Worm (Caenorhabditis elegans) whole organism, L1 larva: ENCODE data around the gene T28D9.4.

Experiments used
- C04F5.9 ChIP-seq: sonication (generic microtip); optimal IDR thresholded peaks from 2 replicates; lab custom pipeline; 2016; ENCODE audit warnings: missing genetic modification characterization, missing compliant biosample characterization
- F16B12.6 ChIP-seq: fragments of 150-350 bp; optimal IDR thresholded peaks from 2 replicates; lab custom pipeline; 2014; ENCODE audit warnings: missing biosample characterization, missing genetic modification characterization
- Y116A8C.19 ChIP-seq: sonication (generic microtip); optimal IDR thresholded peaks from 2 replicates; lab custom pipeline; 2016; ENCODE audit warnings: missing compliant biosample characterization, missing genetic modification characterization, borderline replicate concordance
- alr-1 ChIP-seq: fragments of 200-800 bp; sonication (Bioruptor generic); optimal IDR thresholded peaks from 2 replicates; lab custom pipeline; 2018; ENCODE audit warnings: borderline replicate concordance, mild to moderate bottlenecking, missing genetic modification characterization, missing compliant biosample characterization
- aly-2 ChIP-seq: fragments of 150-350 bp; optimal IDR thresholded peaks from 2 replicates; lab custom pipeline; 2014; ENCODE audit warnings: missing biosample characterization, missing genetic modification characterization
- ama-1 ChIP-seq: fragments of 150-350 bp; optimal IDR thresholded peaks from 2 replicates; lab custom pipeline; 2014
- blmp-1 ChIP-seq: fragments of 150-350 bp; optimal IDR thresholded peaks from 2 replicates; lab custom pipeline; 2014; ENCODE audit warnings: missing biosample characterization, missing genetic modification characterization
- ceh-90 ChIP-seq: sonication (generic microtip); optimal IDR thresholded peaks from 2 replicates; lab custom pipeline; 2016; ENCODE audit warnings: missing genetic modification characterization, missing compliant biosample characterization
- ces-1 ChIP-seq: fragments of 150-350 bp; optimal IDR thresholded peaks from 2 replicates; lab custom pipeline; 2014; ENCODE audit warnings: missing biosample characterization, missing genetic modification reagents, missing genetic modification characterization
- dpl-1 ChIP-seq, 3 experiments: fragments of 150-350 bp in 2 of 3; sonication (generic microtip) in 1 of 3; optimal IDR thresholded peaks; 2 replicates each; lab custom pipeline; 2014 to 2017; ENCODE audit warnings: missing biosample characterization in 3 of 3, missing genetic modification characterization in 3 of 3, missing genetic modification reagents in 3 of 3
- efl-1 ChIP-seq, 4 experiments: fragments of 150-350 bp; optimal IDR thresholded peaks in 3 of 4; peaks in 1 of 4; 1 replicate in 1 of 4; 2 replicates in 3 of 4; lab custom pipeline; 2014; ENCODE audit warnings: missing biosample characterization in 2 of 4, missing genetic modification characterization in 2 of 4, missing genetic modification reagents in 2 of 4
- elt-2 ChIP-seq: sonication (generic microtip); optimal IDR thresholded peaks from 2 replicates; lab custom pipeline; 2016; ENCODE audit warnings: missing genetic modification characterization, mild to moderate bottlenecking, inconsistent platforms, missing compliant biosample characterization, missing genetic modification reagents
- ets-5 ChIP-seq: fragments of 200-800 bp; sonication (Bioruptor generic); IDR thresholded peaks from 2 replicates; pipeline ENCODE4 v1.3.6; 2022; ENCODE audit warnings: missing genetic modification characterization, missing compliant biosample characterization
- fkh-4 ChIP-seq: sonication (generic microtip); optimal IDR thresholded peaks from 2 replicates; lab custom pipeline; 2016; ENCODE audit warnings: missing compliant biosample characterization, missing genetic modification characterization, borderline replicate concordance
- fkh-8 ChIP-seq: sonication (generic microtip); optimal IDR thresholded peaks from 2 replicates; lab custom pipeline; 2016; ENCODE audit warnings: mild to moderate bottlenecking, missing genetic modification characterization, missing compliant biosample characterization
- fos-1 ChIP-seq: fragments of 150-350 bp; optimal IDR thresholded peaks from 2 replicates; lab custom pipeline; 2014; ENCODE audit warnings: missing biosample characterization, missing genetic modification characterization
- hpl-2 ChIP-seq: fragments of 150-350 bp; optimal IDR thresholded peaks from 2 replicates; lab custom pipeline; 2014; ENCODE audit warnings: missing biosample characterization, missing genetic modification reagents, missing genetic modification characterization
- jun-1 ChIP-seq: fragments of 150-350 bp; optimal IDR thresholded peaks from 2 replicates; lab custom pipeline; 2014; ENCODE audit warnings: missing biosample characterization, missing genetic modification reagents, missing genetic modification characterization
- lin-35 ChIP-seq, 2 experiments: fragments of 150-350 bp; optimal IDR thresholded peaks; 2 replicates each; lab custom pipeline; 2014; ENCODE audit warnings: missing biosample characterization in 2 of 2, missing genetic modification characterization in 2 of 2, missing genetic modification reagents in 2 of 2
- lin-39 ChIP-seq: fragments of 150-350 bp; optimal IDR thresholded peaks from 2 replicates; lab custom pipeline; 2014; ENCODE audit warnings: missing biosample characterization, missing genetic modification reagents, missing genetic modification characterization
- lsy-2 ChIP-seq, 2 experiments: fragments of 150-350 bp; optimal IDR thresholded peaks; 2 replicates each; lab custom pipeline; 2014; ENCODE audit warnings: missing biosample characterization in 2 of 2, missing genetic modification characterization in 2 of 2
- mab-9 ChIP-seq: fragments of 200-800 bp; sonication (Bioruptor generic); IDR thresholded peaks from 2 replicates; pipeline ENCODE4 v1.3.6; 2022; ENCODE audit warnings: missing genetic modification reagents, missing genetic modification characterization, missing compliant biosample characterization
- mef-2 ChIP-seq: fragments of 150-350 bp; optimal IDR thresholded peaks from 2 replicates; lab custom pipeline; 2014; ENCODE audit warnings: missing biosample characterization, missing genetic modification characterization
- mep-1 ChIP-seq: fragments of 150-350 bp; optimal IDR thresholded peaks from 2 replicates; lab custom pipeline; 2014; ENCODE audit warnings: missing biosample characterization, missing genetic modification characterization
- nhr-11 ChIP-seq: fragments of 150-350 bp; optimal IDR thresholded peaks from 2 replicates; lab custom pipeline; 2014; ENCODE audit warnings: missing biosample characterization, missing genetic modification characterization
- nhr-12 ChIP-seq: sonication (generic microtip); optimal IDR thresholded peaks from 2 replicates; lab custom pipeline; 2017; ENCODE audit warnings: missing biosample characterization, missing genetic modification characterization
- nhr-19 ChIP-seq: fragments of 200-800 bp; sonication (Bioruptor generic); conservative IDR thresholded peaks from 2 replicates; pipeline ENCODE4 v1.3.6; 2022; ENCODE audit warnings: missing genetic modification characterization, missing compliant biosample characterization
- nhr-77 ChIP-seq: fragments of 150-350 bp; optimal IDR thresholded peaks from 2 replicates; lab custom pipeline; 2014; ENCODE audit warnings: missing biosample characterization, missing genetic modification characterization
- nhr-90 ChIP-seq: sonication (generic microtip); optimal IDR thresholded peaks from 2 replicates; lab custom pipeline; 2016; ENCODE audit warnings: mild to moderate bottlenecking, missing genetic modification characterization, missing compliant biosample characterization; ENCODE audit not compliant: poor library complexity
- pqm-1 ChIP-seq: sonication (generic microtip); optimal IDR thresholded peaks from 3 replicates; lab custom pipeline; 2017; ENCODE audit warnings: missing biosample characterization, missing genetic modification characterization
- unc-130 ChIP-seq: fragments of 150-350 bp; optimal IDR thresholded peaks from 2 replicates; lab custom pipeline; 2017; ENCODE audit warnings: missing biosample characterization, missing genetic modification characterization, inconsistent platforms
- unc-30 ChIP-seq: sonication (generic microtip); optimal IDR thresholded peaks from 2 replicates; lab custom pipeline; 2017; ENCODE audit warnings: missing biosample characterization, missing genetic modification characterization
- unc-62 ChIP-seq: fragments of 150-350 bp; optimal IDR thresholded peaks from 2 replicates; lab custom pipeline; 2014; ENCODE audit warnings: missing biosample characterization, missing genetic modification reagents, missing genetic modification characterization
- unc-98 ChIP-seq: fragments of 200-800 bp; sonication (Bioruptor generic); IDR thresholded peaks from 2 replicates; pipeline ENCODE4 v1.3.6; 2022; ENCODE audit warnings: missing genetic modification characterization, missing compliant biosample characterization
- vab-15 ChIP-seq: sonication (generic microtip); optimal IDR thresholded peaks from 2 replicates; lab custom pipeline; 2017; ENCODE audit warnings: missing genotype, mild to moderate bottlenecking, missing genetic modification characterization, missing compliant biosample characterization
- ztf-4 ChIP-seq: fragments of 150-350 bp; optimal IDR thresholded peaks from 2 replicates; lab custom pipeline; 2014; ENCODE audit warnings: missing biosample characterization, missing genetic modification characterization

The T28D9.4 gene

DNA sequence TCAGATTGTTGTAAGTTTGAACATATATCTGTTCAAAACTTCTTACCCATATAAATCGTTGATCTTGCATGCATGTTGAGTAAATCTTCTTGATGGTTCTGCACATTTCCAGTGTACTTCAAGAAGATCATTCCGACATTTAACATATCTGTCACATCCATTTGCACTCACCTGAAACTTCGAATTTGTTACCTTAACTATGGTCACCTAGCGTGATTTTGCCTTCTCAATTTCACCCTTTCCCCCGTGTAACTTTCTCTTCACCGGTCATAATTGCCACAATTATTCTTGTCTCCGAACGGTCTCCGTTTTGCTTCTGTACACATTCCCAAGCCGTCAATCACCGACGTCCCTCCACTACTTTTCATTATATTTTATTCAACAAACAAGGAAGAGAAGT lies 36.6 kb downstream of the T28D9.4 start:
- no peak for TF ChIP-seq fkh-8 (tag; lab: Kevin White, UChicago)
- TF ChIP-seq lin-39 (tag; lab: Kevin White, UChicago) = no peak
- no peak for TF ChIP-seq unc-62 (GFP tag; lab: Kevin White, UChicago)
- no peak for TF ChIP-seq nhr-11
- peak; percentile 65 for TF ChIP-seq blmp-1 (tag; lab: Kevin White, UChicago)
- TF ChIP-seq, all 84 proteins: peak for 1

DNA sequence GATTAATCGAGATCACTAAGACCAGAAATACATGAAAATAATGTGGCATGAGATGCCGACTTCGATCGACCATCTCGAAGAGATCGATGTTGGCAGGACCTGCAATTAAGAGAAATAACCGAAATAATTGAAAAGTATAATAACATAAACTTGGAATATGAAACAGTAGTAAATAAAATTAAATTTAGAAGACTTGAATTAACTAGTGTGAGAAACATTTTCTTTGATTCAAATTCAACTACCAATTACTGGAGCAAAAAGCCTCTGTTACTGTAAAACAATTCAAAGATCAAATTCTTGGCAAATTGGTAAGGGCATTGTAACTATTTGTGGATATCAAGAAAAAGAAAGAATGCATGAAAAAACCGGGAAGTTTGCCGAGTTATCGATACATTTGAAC lies 37.2 kb downstream of the T28D9.4 start, which contains the start of gene R05G9R.1:
R05G9R.1 (minus strand) TSS at position 101 of the 400 bp plus-strand sequence.
- TF ChIP-seq fos-1 (tag; lab: Kevin White, UChicago) (no peak), nhr-19 (no peak), mab-9 (GFP tag; lab: Robert Waterston, UW) (no peak), mep-1 (tag; lab: Kevin White, UChicago) (no peak), aly-2 (tag; lab: Kevin White, UChicago) (no peak), Y116A8C.19 (no peak), efl-1 (optimal IDR thresholded peaks at IDR 0.05; lab: Kevin White, UChicago) (no peak), efl-1 (GFP tag; optimal IDR thresholded peaks at IDR 0.05 in 1 of 2; lab: Kevin White, UChicago) (peak in 1 of 2 experiments; percentile 9), nhr-90 (tag; lab: Kevin White, UChicago) (no peak)

DNA sequence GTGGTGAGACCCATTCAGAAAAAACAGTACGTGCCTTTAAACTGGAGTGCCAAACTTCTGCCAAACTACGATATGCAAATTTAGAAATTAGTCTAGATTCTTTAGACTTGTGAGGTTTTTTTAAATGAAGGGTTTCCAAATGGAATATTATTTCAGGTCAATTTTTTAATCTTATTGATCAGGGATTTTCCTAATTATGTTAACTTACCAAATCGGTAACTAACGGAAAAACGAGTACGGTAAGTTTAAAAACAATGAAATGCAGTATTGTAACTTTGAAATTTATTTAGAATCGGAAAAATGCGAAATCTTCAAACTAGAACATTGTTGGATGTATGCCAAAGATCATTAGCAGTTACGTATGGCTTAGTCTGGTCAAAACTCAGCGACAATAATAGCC lies 39.5 kb downstream of the T28D9.4 start, which contains the start of gene C56E6.7:
C56E6.7 (plus strand) TSS at position 301 of the 400 bp plus-strand sequence.
- TF ChIP-seq Y116A8C.19 (no peak), unc-98 (GFP tag; lab: Robert Waterston, UW) (no peak), fkh-4 (tag; lab: Kevin White, UChicago) (no peak), F16B12.6 (tag; lab: Kevin White, UChicago) (no peak), alr-1 (no peak), unc-30 (tag; lab: Kevin White, UChicago) (no peak), ama-1 (lab: Kevin White, UChicago) (no peak), nhr-77 (no peak), blmp-1 (tag; lab: Kevin White, UChicago) (no peak), nhr-90 (tag; lab: Kevin White, UChicago) (no peak), C04F5.9 (tag; lab: Kevin White, UChicago) (no peak)

DNA sequence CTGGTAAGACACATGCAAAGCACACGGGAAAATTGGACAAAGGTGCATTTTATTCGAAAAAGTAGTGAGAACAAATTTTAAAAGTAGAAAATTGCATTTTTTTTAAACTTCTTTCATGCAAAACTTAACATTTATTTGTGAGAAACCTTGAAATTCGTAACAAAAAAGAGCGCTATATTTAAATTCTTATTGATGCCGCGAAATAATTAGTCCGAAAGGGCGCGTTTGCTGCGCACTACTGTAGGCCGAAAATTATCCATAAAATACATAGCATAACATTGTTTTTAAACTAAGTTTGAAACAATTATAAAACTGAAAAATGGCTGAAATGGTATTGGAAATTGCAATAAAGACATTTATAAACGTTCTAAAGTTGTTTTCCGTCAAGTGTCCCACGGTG lies 42.9 kb downstream of the T28D9.4 start:
- TF ChIP-seq ztf-4 = no peak
- TF ChIP-seq ceh-90 (tag; lab: Kevin White, UChicago) = no peak
- no peak for TF ChIP-seq ces-1
- peak in 1 of 2 experiments; percentile 75 for TF ChIP-seq lsy-2 (tag; optimal IDR thresholded peaks at IDR 0.05; lab: Kevin White, UChicago)
- TF ChIP-seq vab-15 (tag; lab: Kevin White, UChicago) = no peak
- peak in 1 of 2 experiments; percentile 67 for TF ChIP-seq lin-35 (GFP tag; optimal IDR thresholded peaks at IDR 0.05; lab: Kevin White, UChicago)
- TF ChIP-seq efl-1 (optimal IDR thresholded peaks at IDR 0.05; lab: Kevin White, UChicago) = peak; percentile 31
- peak; percentile 45 to 94 for TF ChIP-seq efl-1 (GFP tag; optimal IDR thresholded peaks at IDR 0.05 in 1 of 2; lab: Kevin White, UChicago)
- peak in 2 of 3 experiments; percentile 47 to 64 for TF ChIP-seq dpl-1 (GFP tag; optimal IDR thresholded peaks at IDR 0.05; lab: Kevin White, UChicago)
- TF ChIP-seq hpl-2 (GFP tag; lab: Kevin White, UChicago) = no peak
- TF ChIP-seq ets-5 (GFP tag; lab: Robert Waterston, UW) = no peak
- peak; percentile 39 for TF ChIP-seq mep-1 (tag; lab: Kevin White, UChicago)
- TF ChIP-seq mef-2 (tag; lab: Kevin White, UChicago) = no peak
- peak; percentile 1 for TF ChIP-seq blmp-1 (tag; lab: Kevin White, UChicago)
- TF ChIP-seq fkh-4 (tag; lab: Kevin White, UChicago) = no peak

DNA sequence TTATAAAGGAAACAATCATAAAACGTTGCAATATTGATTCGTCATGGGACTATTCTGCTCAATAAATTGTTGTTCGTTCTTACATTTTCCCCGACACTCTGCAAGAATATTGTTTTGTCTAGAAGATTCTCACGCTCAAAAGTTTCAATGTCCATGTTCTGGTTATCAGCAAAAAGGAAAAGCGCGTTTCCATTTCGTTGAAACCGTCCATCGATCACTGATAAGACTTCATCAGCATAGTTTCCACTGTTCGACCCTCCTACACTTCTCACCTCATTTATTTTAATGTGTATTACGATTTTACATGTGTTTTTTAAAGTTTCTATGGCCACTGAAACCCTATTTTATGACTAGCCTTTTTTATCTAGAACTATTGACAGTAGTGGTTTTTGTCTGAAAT lies 43.3 kb downstream of the T28D9.4 start:
- no peak for TF ChIP-seq jun-1 (tag; lab: Kevin White, UChicago)
- peak; percentile 45 for TF ChIP-seq pqm-1 (tag; lab: Kevin White, UChicago)
- peak; percentile 57 for TF ChIP-seq elt-2 (tag; lab: Kevin White, UChicago)
- peak; percentile 40 for TF ChIP-seq blmp-1 (tag; lab: Kevin White, UChicago)
- no peak for TF ChIP-seq nhr-12 (tag; lab: Kevin White, UChicago)
- no peak for TF ChIP-seq unc-130 (tag; lab: Kevin White, UChicago)
- no peak for TF ChIP-seq efl-1 (optimal IDR thresholded peaks at IDR 0.05; lab: Kevin White, UChicago)
- peak in 1 of 2 experiments; percentile 87 for TF ChIP-seq efl-1 (GFP tag; optimal IDR thresholded peaks at IDR 0.05 in 1 of 2; lab: Kevin White, UChicago)
